ENCODE assay signal across 1 fruit fly cellular context in the genomic region with DNA sequence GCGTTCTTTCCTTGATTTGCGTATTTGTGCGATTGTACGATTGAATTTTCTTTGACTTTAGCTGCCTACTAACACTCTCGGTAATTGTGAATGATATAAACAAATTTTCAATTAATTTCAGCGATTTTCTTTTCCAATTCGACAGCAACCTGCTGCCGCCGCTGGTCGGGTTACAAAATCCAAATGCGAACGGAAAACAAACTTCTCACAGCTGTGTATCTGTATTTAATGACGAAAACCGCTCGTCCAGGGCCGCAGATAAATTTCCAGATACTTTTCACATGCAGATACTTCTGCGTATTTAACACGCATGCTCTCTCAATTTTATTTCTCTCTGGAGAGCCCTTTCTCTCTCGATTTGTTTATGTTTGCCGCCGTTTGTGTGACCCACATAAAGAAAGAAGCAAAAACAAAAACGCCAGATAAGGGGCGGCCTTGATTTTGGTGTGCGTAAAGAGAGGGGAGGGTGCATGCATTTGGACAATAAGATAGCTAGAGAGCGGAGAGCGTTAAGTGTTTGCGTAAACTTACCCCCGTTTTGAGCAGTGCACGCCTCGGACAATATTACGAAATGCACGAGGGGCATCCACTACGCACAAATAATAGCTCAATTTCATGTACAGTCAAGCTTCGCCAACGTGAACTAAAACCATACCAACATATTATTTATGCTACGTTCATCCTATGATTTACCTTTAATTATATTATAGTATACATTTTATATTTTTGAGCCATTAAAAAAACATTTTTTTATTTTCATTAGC.
TF ChIP-seq lines count a peak whose summit lies in the region.

Gene CG12402, minus strand, starts transcription at position 164 of the 764 bp plus-strand sequence.

TF ChIP-seq in whole organism, embryonic, 481 proteins besides CTCF, POLR2A, EP300 and RAD21 (continued from another document and continues in another):
- TF ChIP-seq CG14710 (tag; optimal IDR thresholded peaks at IDR 0.05; lab: Kevin White, UChicago) = peak; percentile 66
- TF ChIP-seq CG10209 (GFP tag; optimal IDR thresholded peaks at IDR 0.05; lab: Kevin White, UChicago) = peak; percentile 77
- peak; percentile 84 for TF ChIP-seq CG14014 (GFP tag; IDR thresholded peaks at IDR 0.05; lab: Robert Waterston, UW)
- TF ChIP-seq CG32772 (GFP tag; IDR thresholded peaks at IDR 0.05; lab: Robert Waterston, UW) = peak; percentile 81
- TF ChIP-seq HLH4C (GFP tag; IDR thresholded peaks at IDR 0.05; lab: Robert Waterston, UW; ENCODE audit: partially characterized antibody) = no peak; the same call in 2 of the 3 replicates
- peak; percentile 46 for TF ChIP-seq Camta (GFP tag; optimal IDR thresholded peaks at IDR 0.05; lab: Kevin White, UChicago)
- peak; percentile 46; the same call in 1 of the 2 replicates for TF ChIP-seq Scr (GFP tag; IDR thresholded peaks at IDR 0.05; lab: Robert Waterston, UW; ENCODE audit: partially characterized antibody)
- peak; percentile 61; the same call in 1 of the 2 replicates for TF ChIP-seq CG3847 (GFP tag; IDR thresholded peaks at IDR 0.05; lab: Robert Waterston, UW)
- peak; percentile 48 for TF ChIP-seq Ravus (GFP tag; IDR thresholded peaks at IDR 0.05; lab: Robert Waterston, UW)
- peak in 1 of 3 experiments; percentile 69 for TF ChIP-seq lola (GFP tag; optimal IDR thresholded peaks at IDR 0.05; lab: Kevin White, UChicago)
- TF ChIP-seq cas (GFP tag; IDR thresholded peaks at IDR 0.05; lab: Robert Waterston, UW) = peak; percentile 69; the same call in 1 of the 2 replicates
- TF ChIP-seq CG16813 (GFP tag; IDR thresholded peaks at IDR 0.05; lab: Robert Waterston, UW; ENCODE audit: partially characterized antibody) = no peak
- peak; percentile 32 for TF ChIP-seq Dad (GFP tag; optimal IDR thresholded peaks at IDR 0.05; lab: Kevin White, UChicago)
- TF ChIP-seq chn (GFP tag; optimal IDR thresholded peaks at IDR 0.05; lab: Kevin White, UChicago) = peak; percentile 87
- TF ChIP-seq Spps (tag; optimal IDR thresholded peaks at IDR 0.05; lab: Kevin White, UChicago) = peak; percentile 40
- TF ChIP-seq Hr78 (GFP tag; optimal IDR thresholded peaks at IDR 0.05; lab: Kevin White, UChicago) = peak in 1 of 2 experiments; percentile 68
- no peak for TF ChIP-seq Dfd (GFP tag; optimal IDR thresholded peaks at IDR 0.05; lab: Kevin White, UChicago)
- peak; percentile 90 for TF ChIP-seq unpg (GFP tag; optimal IDR thresholded peaks at IDR 0.05; lab: Kevin White, UChicago)
- peak; percentile 67 for TF ChIP-seq CG7745 (tag; optimal IDR thresholded peaks at IDR 0.05; lab: Kevin White, UChicago)
- TF ChIP-seq Side (GFP tag; optimal IDR thresholded peaks at IDR 0.05; lab: Kevin White, UChicago) = peak; percentile 71
- TF ChIP-seq CG15073 (GFP tag; optimal IDR thresholded peaks at IDR 0.05; lab: Kevin White, UChicago) = no peak
- TF ChIP-seq Dip2 (GFP tag; IDR thresholded peaks at IDR 0.05; lab: Robert Waterston, UW) = no peak
- TF ChIP-seq Sry-β (GFP tag; optimal IDR thresholded peaks at IDR 0.05; lab: Kevin White, UChicago) = no peak
- peak; percentile 56 for TF ChIP-seq Mes4 (GFP tag; optimal IDR thresholded peaks at IDR 0.05; lab: Kevin White, UChicago)
- TF ChIP-seq Doc3 (GFP tag; IDR thresholded peaks at IDR 0.05; lab: Robert Waterston, UW; ENCODE audit: partially characterized antibody) = peak; percentile 40; the same call in 1 of the 3 replicates
- TF ChIP-seq E2f2 (GFP tag; IDR thresholded peaks at IDR 0.05; lab: Robert Waterston, UW) = peak; percentile 68
- TF ChIP-seq Vsx1 (GFP tag; optimal IDR thresholded peaks at IDR 0.05; lab: Kevin White, UChicago) = peak; percentile 75
- TF ChIP-seq hbn (GFP tag; IDR thresholded peaks at IDR 0.05; lab: Robert Waterston, UW; ENCODE audit: partially characterized antibody) = peak; percentile 29; the same call in 1 of the 2 replicates
- TF ChIP-seq CG9797 (GFP tag; optimal IDR thresholded peaks at IDR 0.05; lab: Kevin White, UChicago) = peak; percentile 11
- TF ChIP-seq crol (GFP tag; IDR thresholded peaks at IDR 0.05; lab: Robert Waterston, UW) = peak; percentile 98
- peak; percentile 61 for TF ChIP-seq CG8089 (GFP tag; optimal IDR thresholded peaks at IDR 0.05; lab: Kevin White, UChicago)
- peak; percentile 34 for TF ChIP-seq bab2 (GFP tag; optimal IDR thresholded peaks at IDR 0.05; lab: Kevin White, UChicago)
- peak; percentile 12 for TF ChIP-seq schlank (tag; optimal IDR thresholded peaks at IDR 0.05; lab: Kevin White, UChicago)
- TF ChIP-seq cwo (GFP tag; optimal IDR thresholded peaks at IDR 0.05; lab: Kevin White, UChicago) = peak; percentile 75
- TF ChIP-seq Xrp1 (GFP tag; IDR thresholded peaks at IDR 0.05; lab: Robert Waterston, UW) = peak; percentile 91
- no peak for TF ChIP-seq CG4282 (GFP tag; optimal IDR thresholded peaks at IDR 0.05; lab: Kevin White, UChicago)
- TF ChIP-seq stc (GFP tag; IDR thresholded peaks at IDR 0.05; lab: Robert Waterston, UW) = peak; percentile 90
- peak; percentile 6 for TF ChIP-seq D19B (GFP tag; optimal IDR thresholded peaks at IDR 0.05; lab: Kevin White, UChicago)
- TF ChIP-seq tgo (GFP tag; IDR thresholded peaks at IDR 0.05; lab: Robert Waterston, UW) = peak; percentile 86
- no peak for TF ChIP-seq Hr39 (optimal IDR thresholded peaks at IDR 0.05; lab: Kevin White, UChicago)
- TF ChIP-seq tup (GFP tag; optimal IDR thresholded peaks at IDR 0.05; lab: Kevin White, UChicago) = peak; percentile 45
- no peak for TF ChIP-seq pan (optimal IDR thresholded peaks at IDR 0.05; lab: Kevin White, UChicago)
- peak in 1 of 2 experiments; percentile 90 for TF ChIP-seq pan (GFP tag; optimal IDR thresholded peaks at IDR 0.05 in 1 of 2, IDR thresholded peaks at IDR 0.05 in 1 of 2)
- no peak for TF ChIP-seq br (optimal IDR thresholded peaks at IDR 0.05; lab: Kevin White, UChicago)
- peak; percentile 78 for TF ChIP-seq nmo (GFP tag; optimal IDR thresholded peaks at IDR 0.05; lab: Kevin White, UChicago)
- TF ChIP-seq CG11085 (GFP tag; IDR thresholded peaks at IDR 0.05; lab: Robert Waterston, UW) = 0 out of 2 replicates have a peak, but pooled peaks have one; percentile 10
- TF ChIP-seq trem (tag; optimal IDR thresholded peaks at IDR 0.05; lab: Kevin White, UChicago) = peak; percentile 63
- TF ChIP-seq org-1 (GFP tag; optimal IDR thresholded peaks at IDR 0.05; lab: Kevin White, UChicago) = peak; percentile 68
- peak; percentile 67 for TF ChIP-seq CG4360 (GFP tag; IDR thresholded peaks at IDR 0.05; lab: Robert Waterston, UW)
- peak; percentile 44 for TF ChIP-seq CG4854 (GFP tag; optimal IDR thresholded peaks at IDR 0.05; lab: Kevin White, UChicago)
- peak; percentile 83 for TF ChIP-seq Meics (GFP tag; optimal IDR thresholded peaks at IDR 0.05; lab: Kevin White, UChicago)
- TF ChIP-seq HmgZ (tag; optimal IDR thresholded peaks at IDR 0.05; lab: Kevin White, UChicago) = peak; percentile 73
- TF ChIP-seq grau (tag; optimal IDR thresholded peaks at IDR 0.05; lab: Kevin White, UChicago) = peak; percentile 98
- peak; percentile 47 for TF ChIP-seq CG6654 (GFP tag; optimal IDR thresholded peaks at IDR 0.05; lab: Kevin White, UChicago)
- no peak for TF ChIP-seq CG1832 (GFP tag; optimal IDR thresholded peaks at IDR 0.05; lab: Kevin White, UChicago)
- peak; percentile 74 for TF ChIP-seq CG15514 (GFP tag; optimal IDR thresholded peaks at IDR 0.05; lab: Kevin White, UChicago)
- peak; percentile 72 for TF ChIP-seq CG13775 (GFP tag; optimal IDR thresholded peaks at IDR 0.05; lab: Kevin White, UChicago)
- TF ChIP-seq ham (GFP tag; IDR thresholded peaks at IDR 0.05; lab: Robert Waterston, UW) = no peak
- peak; percentile 89 for TF ChIP-seq CG7839 (tag; optimal IDR thresholded peaks at IDR 0.05; lab: Kevin White, UChicago)
- TF ChIP-seq CG5180 (GFP tag; optimal IDR thresholded peaks at IDR 0.05; lab: Kevin White, UChicago) = peak; percentile 75
- peak; percentile 74 for TF ChIP-seq HLHmδ (GFP tag; optimal IDR thresholded peaks at IDR 0.05; lab: Kevin White, UChicago)
- peak; percentile 57 for TF ChIP-seq CG4328 (GFP tag; optimal IDR thresholded peaks at IDR 0.05; lab: Kevin White, UChicago)
- TF ChIP-seq Dek (tag; optimal IDR thresholded peaks at IDR 0.05; lab: Kevin White, UChicago) = peak; percentile 69
- TF ChIP-seq Chrac-16 (GFP tag; optimal IDR thresholded peaks at IDR 0.05; lab: Kevin White, UChicago) = peak; percentile 79
- peak; percentile 85 for TF ChIP-seq CG18262 (tag; optimal IDR thresholded peaks at IDR 0.05; lab: Kevin White, UChicago)
- peak; percentile 59 for TF ChIP-seq gcm2 (GFP tag; optimal IDR thresholded peaks at IDR 0.05; lab: Kevin White, UChicago)
- TF ChIP-seq sima (GFP tag; optimal IDR thresholded peaks at IDR 0.05; lab: Kevin White, UChicago) = no peak
- TF ChIP-seq fd64A (GFP tag; optimal IDR thresholded peaks at IDR 0.05; lab: Kevin White, UChicago) = peak; percentile 38
- TF ChIP-seq ttk (GFP tag; IDR thresholded peaks at IDR 0.05; lab: Robert Waterston, UW) = peak; percentile 85
- no peak for TF ChIP-seq Bgb (GFP tag; IDR thresholded peaks at IDR 0.05; lab: Robert Waterston, UW; ENCODE audit: partially characterized antibody)
- peak; percentile 29; the same call in 1 of the 2 replicates for TF ChIP-seq CG4404 (GFP tag; IDR thresholded peaks at IDR 0.05; lab: Robert Waterston, UW)
- peak; percentile 52 to 93 for TF ChIP-seq Pdp1 (GFP tag; optimal IDR thresholded peaks at IDR 0.05; lab: Kevin White, UChicago)
- peak; percentile 82 for TF ChIP-seq CG14050 (GFP tag; IDR thresholded peaks at IDR 0.05; lab: Robert Waterston, UW)
- peak; percentile 79 for TF ChIP-seq grn (GFP tag; optimal IDR thresholded peaks at IDR 0.05; lab: Kevin White, UChicago)
- peak; percentile 65 for TF ChIP-seq pb (GFP tag; optimal IDR thresholded peaks at IDR 0.05; lab: Kevin White, UChicago)
- TF ChIP-seq nerfin-2 (GFP tag; IDR thresholded peaks at IDR 0.05; lab: Robert Waterston, UW; ENCODE audit: partially characterized antibody) = no peak
- TF ChIP-seq aop (GFP tag; IDR thresholded peaks at IDR 0.05; lab: Robert Waterston, UW) = peak; percentile 9; the same call in 1 of the 2 replicates
- peak; percentile 45 for TF ChIP-seq MBD-R2 (GFP tag; IDR thresholded peaks at IDR 0.05; lab: Robert Waterston, UW)
- TF ChIP-seq psq (GFP tag; optimal IDR thresholded peaks at IDR 0.05; lab: Kevin White, UChicago) = peak; percentile 66
- TF ChIP-seq H15 (GFP tag; IDR thresholded peaks at IDR 0.05; lab: Robert Waterston, UW) = peak; percentile 79
- peak; percentile 99 for TF ChIP-seq ftz-f1 (GFP tag; optimal IDR thresholded peaks at IDR 0.05; lab: Kevin White, UChicago)
- TF ChIP-seq Ada2b (GFP tag; IDR thresholded peaks at IDR 0.05; lab: Robert Waterston, UW) = peak; percentile 88
- TF ChIP-seq CG3838 (GFP tag; optimal IDR thresholded peaks at IDR 0.05; lab: Kevin White, UChicago) = no peak
- TF ChIP-seq CG9215 (GFP tag; IDR thresholded peaks at IDR 0.05; lab: Robert Waterston, UW) = peak; percentile 33; the same call in 1 of the 2 replicates
- TF ChIP-seq hb (GFP tag; IDR thresholded peaks at IDR 0.05; lab: Robert Waterston, UW; ENCODE audit: partially characterized antibody) = no peak
- no peak for TF ChIP-seq usp (GFP tag; optimal IDR thresholded peaks at IDR 0.05; lab: Kevin White, UChicago)
- TF ChIP-seq CG14860 (GFP tag; IDR thresholded peaks at IDR 0.05; lab: Robert Waterston, UW; ENCODE audit: partially characterized antibody) = no peak
- TF ChIP-seq slbo (GFP tag; IDR thresholded peaks at IDR 0.05; lab: Robert Waterston, UW) = peak; percentile 80
- TF ChIP-seq CG3995 (GFP tag; optimal IDR thresholded peaks at IDR 0.05; lab: Kevin White, UChicago) = no peak
- TF ChIP-seq CG31224 (GFP tag; IDR thresholded peaks at IDR 0.05; lab: Robert Waterston, UW) = peak; percentile 56
- peak; percentile 80 for TF ChIP-seq CG32532 (GFP tag; IDR thresholded peaks at IDR 0.05; lab: Robert Waterston, UW)
- TF ChIP-seq CG18011 (GFP tag; optimal IDR thresholded peaks at IDR 0.05; lab: Kevin White, UChicago) = peak; percentile 54
- peak; percentile 68 for TF ChIP-seq CG12155 (GFP tag; optimal IDR thresholded peaks at IDR 0.05; lab: Kevin White, UChicago)
- TF ChIP-seq bcd (GFP tag; optimal IDR thresholded peaks at IDR 0.05; lab: Kevin White, UChicago) = peak; percentile 84
- peak; percentile 84 for TF ChIP-seq CG6254 (GFP tag; optimal IDR thresholded peaks at IDR 0.05; lab: Kevin White, UChicago)
- no peak for TF ChIP-seq CG30020 (tag; optimal IDR thresholded peaks at IDR 0.05; lab: Kevin White, UChicago)
- peak; percentile 74 for TF ChIP-seq ewg (GFP tag; optimal IDR thresholded peaks at IDR 0.05; lab: Kevin White, UChicago)
- TF ChIP-seq CG17912 (GFP tag; optimal IDR thresholded peaks at IDR 0.05; lab: Kevin White, UChicago) = peak; percentile 9
- TF ChIP-seq HLH3B (GFP tag; IDR thresholded peaks at IDR 0.05; lab: Robert Waterston, UW) = peak; percentile 77
- TF ChIP-seq MTF-1 (GFP tag; optimal IDR thresholded peaks at IDR 0.05; lab: Kevin White, UChicago; ENCODE audit: borderline replicate concordance) = peak; percentile 57
- TF ChIP-seq twi (tag; optimal IDR thresholded peaks at IDR 0.05; lab: Kevin White, UChicago) = peak; percentile 16
- TF ChIP-seq CG30403 (GFP tag; optimal IDR thresholded peaks at IDR 0.05; lab: Kevin White, UChicago) = peak; percentile 85
- peak; percentile 51 for TF ChIP-seq CG17802 (tag; optimal IDR thresholded peaks at IDR 0.05; lab: Kevin White, UChicago)
- peak; percentile 44; the same call in 1 of the 3 replicates for TF ChIP-seq CG2889 (GFP tag; IDR thresholded peaks at IDR 0.05; lab: Robert Waterston, UW)
- peak; percentile 86 for TF ChIP-seq CG13296 (GFP tag; optimal IDR thresholded peaks at IDR 0.05; lab: Kevin White, UChicago)
- TF ChIP-seq Abd-B (GFP tag; optimal IDR thresholded peaks at IDR 0.05; lab: Kevin White, UChicago) = peak; percentile 71
- no peak for TF ChIP-seq lbe (GFP tag; optimal IDR thresholded peaks at IDR 0.05; lab: Kevin White, UChicago)
- TF ChIP-seq CG6175 (GFP tag; IDR thresholded peaks at IDR 0.05; lab: Robert Waterston, UW) = peak; percentile 52; the same call in 1 of the 3 replicates
- peak in 1 of 2 experiments; percentile 40 for TF ChIP-seq insv (GFP tag; optimal IDR thresholded peaks at IDR 0.05; lab: Kevin White, UChicago)
- peak; percentile 49 for TF ChIP-seq ash1 (GFP tag; optimal IDR thresholded peaks at IDR 0.05; lab: Kevin White, UChicago)
- peak; percentile 73 to 86 for TF ChIP-seq dpn (GFP tag; optimal IDR thresholded peaks at IDR 0.05; lab: Kevin White, UChicago)
- TF ChIP-seq Hr3 (GFP tag; optimal IDR thresholded peaks at IDR 0.05; lab: Kevin White, UChicago) = peak; percentile 91
- peak; percentile 56 for TF ChIP-seq jing (GFP tag; optimal IDR thresholded peaks at IDR 0.05; lab: Kevin White, UChicago)
- peak; percentile 67 for TF ChIP-seq CG10321 (GFP tag; IDR thresholded peaks at IDR 0.05; lab: Robert Waterston, UW)
- no peak for TF ChIP-seq slou (GFP tag; optimal IDR thresholded peaks at IDR 0.05; lab: Kevin White, UChicago)
- TF ChIP-seq CG1603 (tag; optimal IDR thresholded peaks at IDR 0.05; lab: Kevin White, UChicago) = peak; percentile 79
- peak; percentile 12 for TF ChIP-seq Dp (GFP tag; optimal IDR thresholded peaks at IDR 0.05; lab: Kevin White, UChicago)
